Worm (Caenorhabditis elegans) whole organism, L4/young adult: Measurements from ENCODE around the gene twk-42.

Experiments
- W03F9.2 ChIP-seq: fragments of 150-350 bp; optimal IDR thresholded peaks from 2 replicates; lab custom pipeline; 2014; ENCODE audit warnings: missing biosample characterization, missing genetic modification characterization
- dao-5 ChIP-seq: sonication (generic microtip); optimal IDR thresholded peaks from 2 replicates; lab custom pipeline; 2016; ENCODE audit warnings: missing genotype, missing genetic modification characterization, moderate library complexity, missing compliant biosample characterization

ce11 chrV:17767768-17768167 lies 35.4 kb upstream of the twk-42 start:
- TF ChIP-seq dao-5 (tag; lab: Kevin White, UChicago) (no peak), W03F9.2 (tag; lab: Kevin White, UChicago) (no peak)
